Fruit fly (Drosophila melanogaster) whole organism, prepupa: Measurements from ENCODE around the gene Prosbeta2R2.

Experiments used
- Blimp-1 ChIP-seq: fragments of 200-800 bp; sonication (Bioruptor generic); optimal IDR thresholded peaks from 3 replicates; lab custom pipeline; 2017; ENCODE audit warnings: missing biosample characterization, missing genetic modification characterization, mild to moderate bottlenecking, moderate library complexity, missing genetic modification reagents
- CG10631 ChIP-seq: fragments of 200-800 bp; sonication (Bioruptor generic); optimal IDR thresholded peaks from 2 replicates; lab custom pipeline; 2016; ENCODE audit warnings: missing biosample characterization, missing genetic modification characterization
- CG10669 ChIP-seq: fragments of 200-800 bp; sonication (Bioruptor generic); optimal IDR thresholded peaks from 3 replicates; lab custom pipeline; 2018; ENCODE audit warnings: missing biosample characterization, mild to moderate bottlenecking, missing genetic modification characterization, moderate library complexity
- CG11762 ChIP-seq: fragments of 200-800 bp; sonication (Bioruptor generic); optimal IDR thresholded peaks from 3 replicates; lab custom pipeline; 2016; ENCODE audit warnings: missing biosample characterization, missing genetic modification characterization; ENCODE audit not compliant: insufficient read depth
- CG11902 ChIP-seq: fragments of 200-800 bp; sonication (Bioruptor generic); optimal IDR thresholded peaks from 3 replicates; lab custom pipeline; 2016; ENCODE audit warnings: missing biosample characterization, missing genetic modification characterization
- CG15336 ChIP-seq: fragments of 200-800 bp; sonication (Bioruptor generic); IDR thresholded peaks from 2 replicates; pipeline ENCODE4 v1.3.6; 2022; ENCODE audit warnings: missing biosample characterization, missing genetic modification characterization
- CG16779 ChIP-seq: fragments of 200-800 bp; sonication (Bioruptor generic); optimal IDR thresholded peaks from 3 replicates; lab custom pipeline; 2017; ENCODE audit warnings: missing biosample characterization, mild to moderate bottlenecking, missing genetic modification characterization
- CG31627 ChIP-seq: fragments of 200-800 bp; sonication (Bioruptor generic); optimal IDR thresholded peaks from 3 replicates; lab custom pipeline; 2016; ENCODE audit warnings: missing biosample characterization, missing genetic modification characterization
- CG32006 ChIP-seq: fragments of 200-800 bp; sonication (Bioruptor generic); optimal IDR thresholded peaks from 3 replicates; lab custom pipeline; 2017; ENCODE audit warnings: missing biosample characterization, mild to moderate bottlenecking, missing genetic modification characterization
- CG3919 ChIP-seq: fragments of 200-800 bp; sonication (Bioruptor generic); optimal IDR thresholded peaks from 3 replicates; lab custom pipeline; 2016; ENCODE audit warnings: missing biosample characterization, missing genetic modification characterization
- CG6163 ChIP-seq: fragments of 200-800 bp; sonication (Bioruptor generic); IDR thresholded peaks from 3 replicates; pipeline ENCODE4 v1.3.6; 2022; ENCODE audit warnings: missing biosample characterization, missing genetic modification characterization
- CG6792 ChIP-seq: fragments of 200-800 bp; sonication (Bioruptor generic); optimal IDR thresholded peaks from 3 replicates; lab custom pipeline; 2016; ENCODE audit warnings: missing biosample characterization, missing genetic modification characterization
- CG6808 ChIP-seq: fragments of 200-800 bp; sonication (Bioruptor generic); optimal IDR thresholded peaks from 3 replicates; lab custom pipeline; 2017; ENCODE audit warnings: missing biosample characterization, missing genetic modification characterization, mild to moderate bottlenecking, moderate library complexity, missing genetic modification reagents
- CG7368 ChIP-seq: fragments of 200-800 bp; sonication (Bioruptor generic); optimal IDR thresholded peaks from 3 replicates; lab custom pipeline; 2016; ENCODE audit warnings: missing biosample characterization, missing genetic modification characterization
- CG8119 ChIP-seq: fragments of 200-800 bp; sonication (Bioruptor generic); IDR thresholded peaks from 3 replicates; pipeline ENCODE4 v1.3.6; 2022; ENCODE audit warnings: missing biosample characterization, missing genetic modification characterization
- CG8319 ChIP-seq: fragments of 200-800 bp; sonication (Bioruptor generic); optimal IDR thresholded peaks from 3 replicates; lab custom pipeline; 2016; ENCODE audit warnings: missing biosample characterization, missing genetic modification characterization
- CG9139 ChIP-seq: fragments of 200-800 bp; sonication (Bioruptor generic); optimal IDR thresholded peaks from 3 replicates; lab custom pipeline; 2017; ENCODE audit warnings: missing biosample characterization, mild to moderate bottlenecking, missing genetic modification characterization
- Eip75B ChIP-seq: fragments of 200-800 bp; sonication (Bioruptor generic); optimal IDR thresholded peaks from 3 replicates; lab custom pipeline; 2016; ENCODE audit warnings: missing biosample characterization, missing genetic modification characterization
- Eip78C ChIP-seq: fragments of 200-800 bp; sonication (Bioruptor generic); peaks from one replicate; lab custom pipeline; 2016; ENCODE audit warnings: missing biosample characterization, missing genetic modification characterization
- Eip93F ChIP-seq: fragments of 200-800 bp; sonication (Bioruptor generic); optimal IDR thresholded peaks from 2 replicates; lab custom pipeline; 2016; ENCODE audit warnings: missing biosample characterization, mild to moderate bottlenecking, missing genetic modification characterization
- Hr38 ChIP-seq: sonication (Bioruptor generic); optimal IDR thresholded peaks from 2 replicates; lab custom pipeline; 2016; ENCODE audit warnings: missing biosample characterization, missing genetic modification characterization
- Hr4 ChIP-seq: fragments of 200-800 bp; sonication (Bioruptor generic); optimal IDR thresholded peaks from 3 replicates; lab custom pipeline; 2016; ENCODE audit warnings: missing biosample characterization, missing genetic modification characterization
- Lpt ChIP-seq: fragments of 200-800 bp; sonication (Bioruptor generic); optimal IDR thresholded peaks from 3 replicates; lab custom pipeline; 2016; ENCODE audit warnings: missing biosample characterization, missing genetic modification characterization
- Met ChIP-seq: fragments of 200-800 bp; sonication (Bioruptor generic); optimal IDR thresholded peaks from 3 replicates; lab custom pipeline; 2016; ENCODE audit warnings: missing biosample characterization, missing genetic modification characterization
- Smox ChIP-seq: fragments of 200-800 bp; sonication (Bioruptor generic); optimal IDR thresholded peaks from 3 replicates; lab custom pipeline; 2016; ENCODE audit warnings: missing biosample characterization, missing genetic modification characterization
- Sox15 ChIP-seq: fragments of 200-800 bp; sonication (Bioruptor generic); optimal IDR thresholded peaks from 3 replicates; lab custom pipeline; 2016; ENCODE audit warnings: missing biosample characterization, missing genetic modification characterization
- achi ChIP-seq: fragments of 200-800 bp; sonication (Bioruptor generic); optimal IDR thresholded peaks from 3 replicates; lab custom pipeline; 2016; ENCODE audit warnings: missing biosample characterization, missing genetic modification characterization
- acj6 ChIP-seq: fragments of 200-800 bp; sonication (Bioruptor generic); optimal IDR thresholded peaks from 3 replicates; lab custom pipeline; 2016; ENCODE audit warnings: missing biosample characterization, missing genetic modification characterization
- cyc ChIP-seq: fragments of 200-800 bp; sonication (Bioruptor generic); optimal IDR thresholded peaks from 3 replicates; lab custom pipeline; 2016; ENCODE audit warnings: missing biosample characterization, missing genetic modification characterization
- dsx ChIP-seq: fragments of 200-800 bp; optimal IDR thresholded peaks from 3 replicates; lab custom pipeline; 2019; ENCODE audit warnings: missing biosample characterization, mild to moderate bottlenecking, missing genetic modification characterization, moderate library complexity; ENCODE audit not compliant: poor library complexity, severe bottlenecking
- fd59A ChIP-seq: fragments of 200-800 bp; sonication (Bioruptor generic); optimal IDR thresholded peaks from 2 replicates; lab custom pipeline; 2017; ENCODE audit warnings: missing biosample characterization, mild to moderate bottlenecking, missing genetic modification characterization, missing genetic modification reagents
- fd85E ChIP-seq: fragments of 200-800 bp; sonication (Bioruptor generic); optimal IDR thresholded peaks from 3 replicates; lab custom pipeline; 2016; ENCODE audit warnings: missing biosample characterization, missing genetic modification characterization
- fkh ChIP-seq: fragments of 200-800 bp; sonication (Bioruptor generic); optimal IDR thresholded peaks from 3 replicates; lab custom pipeline; 2017; ENCODE audit warnings: missing biosample characterization, mild to moderate bottlenecking, missing genetic modification characterization, moderate library complexity
- lz ChIP-seq: fragments of 200-800 bp; sonication (Bioruptor generic); optimal IDR thresholded peaks from 3 replicates; lab custom pipeline; 2016; ENCODE audit warnings: missing biosample characterization, missing genetic modification characterization
- salr ChIP-seq, 2 experiments: fragments of 200-800 bp; sonication (Bioruptor generic); optimal IDR thresholded peaks; 3 replicates each; lab custom pipeline; 2016 to 2018; ENCODE audit warnings: missing biosample characterization in 2 of 2, missing genetic modification characterization in 2 of 2, mild to moderate bottlenecking in 1 of 2
- spab ChIP-seq: fragments of 200-800 bp; sonication (Bioruptor generic); optimal IDR thresholded peaks from 2 replicates; lab custom pipeline; 2017; ENCODE audit warnings: missing biosample characterization, mild to moderate bottlenecking, missing genetic modification characterization, missing genetic modification reagents
- ss ChIP-seq, 2 experiments: fragments of 200-800 bp; sonication (Bioruptor generic); optimal IDR thresholded peaks; 2 replicates in 1 of 2; 3 replicates in 1 of 2; lab custom pipeline; 2017 to 2018; ENCODE audit warnings: mild to moderate bottlenecking in 2 of 2, missing biosample characterization in 2 of 2, missing genetic modification characterization in 2 of 2, moderate library complexity in 1 of 2
- svp ChIP-seq: fragments of 200-800 bp; sonication (Bioruptor generic); peaks from one replicate; lab custom pipeline; 2016; ENCODE audit warnings: missing biosample characterization, missing genetic modification characterization
- topi ChIP-seq: fragments of 200-800 bp; sonication (Bioruptor generic); optimal IDR thresholded peaks from 3 replicates; lab custom pipeline; 2016; ENCODE audit warnings: missing biosample characterization, missing genetic modification characterization
- vri ChIP-seq: fragments of 200-800 bp; sonication (Bioruptor generic); optimal IDR thresholded peaks from 3 replicates; lab custom pipeline; 2016; ENCODE audit warnings: missing biosample characterization, mild to moderate bottlenecking, missing genetic modification characterization

The Prosbeta2R2 gene

DNA sequence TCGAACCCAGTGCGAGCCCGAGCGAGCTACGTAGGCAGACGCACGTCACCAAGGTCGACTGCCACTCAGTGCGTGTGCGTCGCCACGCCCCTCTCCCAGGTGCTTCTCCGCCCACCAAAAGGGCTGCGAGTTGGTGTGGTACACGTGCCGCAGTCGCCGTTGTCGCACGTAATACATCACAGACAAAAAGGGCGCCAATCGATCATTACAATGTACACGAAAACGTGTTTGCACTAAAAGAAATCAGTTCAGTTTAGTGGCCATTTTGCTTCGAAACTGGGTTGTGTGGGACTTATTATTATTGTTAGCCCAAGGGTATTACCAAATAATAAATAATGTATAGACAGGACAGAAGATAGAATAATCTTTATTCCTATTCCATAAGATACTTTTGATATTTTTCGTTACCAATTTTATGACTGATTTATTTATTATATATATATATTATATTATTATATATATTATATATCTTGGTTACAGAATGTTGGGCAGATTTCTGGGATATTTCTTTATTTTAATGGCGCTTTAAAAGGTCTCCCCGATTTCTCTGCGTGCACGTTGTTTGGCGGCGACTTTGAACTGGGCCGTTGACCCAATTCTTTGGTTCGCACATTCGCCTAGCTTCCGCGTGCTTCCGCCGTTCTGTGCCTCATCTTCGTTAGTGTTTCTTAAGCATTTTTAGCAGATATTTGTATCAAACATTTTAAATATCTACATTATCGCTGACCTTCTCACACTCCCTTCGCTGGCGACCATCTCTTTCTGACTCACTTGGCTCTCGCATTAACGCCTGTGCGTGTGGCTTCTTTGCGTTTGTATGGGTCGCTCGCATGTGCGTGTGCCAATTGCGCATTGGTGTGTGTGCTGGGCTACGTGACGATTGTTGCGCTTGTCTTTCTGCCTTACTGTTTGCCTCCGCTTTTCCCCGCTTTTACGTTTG lies 44.3 kb upstream of the Prosbeta2R2 start (continued):
- TF ChIP-seq Met (GFP tag; lab: Kevin White, UChicago) (no peak), CG11902 (peak; percentile 11), CG15336 (GFP tag; lab: Robert Waterston, UW) (no peak; the same call in none of the 2 replicates), spab (peak; percentile 54), CG6808 (GFP tag; lab: Kevin White, UChicago) (peak; percentile 82), acj6 (GFP tag; lab: Kevin White, UChicago) (peak; percentile 14), CG31627 (GFP tag; lab: Kevin White, UChicago) (no peak), dsx (peak; percentile 84), Eip93F (GFP tag; lab: Kevin White, UChicago) (no peak), achi (GFP tag; lab: Kevin White, UChicago) (peak; percentile 79), Hr4 (GFP tag; lab: Kevin White, UChicago) (peak; percentile 46), ss (GFP tag; optimal IDR thresholded peaks at IDR 0.05; lab: Kevin White, UChicago) (peak; percentile 63 to 65), Sox15 (peak; percentile 35), fd59A (GFP tag; lab: Kevin White, UChicago) (peak; percentile 43), CG32006 (GFP tag; lab: Kevin White, UChicago) (peak; percentile 83), salr (GFP tag; optimal IDR thresholded peaks at IDR 0.05; lab: Kevin White, UChicago) (peak in 1 of 2 experiments; percentile 13), lz (GFP tag; lab: Kevin White, UChicago) (no peak), Smox (no peak), CG9139 (GFP tag; lab: Kevin White, UChicago) (peak; percentile 46), Lpt (GFP tag; lab: Kevin White, UChicago) (no peak), topi (peak; percentile 26), CG10669 (peak; percentile 65), CG11762 (GFP tag; lab: Kevin White, UChicago) (peak; percentile 37)

DNA sequence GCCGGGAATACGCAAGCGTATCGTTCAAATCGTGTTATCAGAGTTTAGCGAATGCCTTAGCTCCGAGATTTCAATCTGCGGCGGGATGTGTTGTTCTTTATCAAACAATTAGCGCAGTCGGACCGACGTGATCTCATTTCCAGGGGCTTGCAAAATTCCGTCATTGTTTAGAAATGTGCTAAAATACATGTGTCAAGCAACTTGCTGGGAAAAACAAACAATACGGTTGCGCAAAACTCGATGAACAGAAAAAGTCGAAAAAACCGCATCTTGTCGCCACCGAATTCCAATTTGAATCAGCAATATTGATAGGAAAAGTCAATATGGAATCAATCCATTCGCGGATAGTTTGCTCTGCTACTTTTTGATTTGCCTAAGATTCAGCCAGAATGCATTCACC lies 43.3 kb upstream of the Prosbeta2R2 start, which contains the start of gene Tim17a2:
Gene Tim17a2 (minus strand): TSS at position 101 of the 400 bp plus-strand sequence.
- TF ChIP-seq Hr38 (no peak), CG16779 (no peak), CG3919 (no peak), CG8319 (GFP tag; lab: Kevin White, UChicago) (no peak), Hr4 (GFP tag; lab: Kevin White, UChicago) (no peak), CG6163 (GFP tag; lab: Robert Waterston, UW) (no peak), CG8119 (no peak), CG6792 (GFP tag; lab: Kevin White, UChicago) (no peak), Eip75B (no peak), salr (GFP tag; optimal IDR thresholded peaks at IDR 0.05; lab: Kevin White, UChicago) (no peak), fd85E (GFP tag; lab: Kevin White, UChicago) (no peak)
- TF ChIP-seq, all 60 proteins: peak for 0

DNA sequence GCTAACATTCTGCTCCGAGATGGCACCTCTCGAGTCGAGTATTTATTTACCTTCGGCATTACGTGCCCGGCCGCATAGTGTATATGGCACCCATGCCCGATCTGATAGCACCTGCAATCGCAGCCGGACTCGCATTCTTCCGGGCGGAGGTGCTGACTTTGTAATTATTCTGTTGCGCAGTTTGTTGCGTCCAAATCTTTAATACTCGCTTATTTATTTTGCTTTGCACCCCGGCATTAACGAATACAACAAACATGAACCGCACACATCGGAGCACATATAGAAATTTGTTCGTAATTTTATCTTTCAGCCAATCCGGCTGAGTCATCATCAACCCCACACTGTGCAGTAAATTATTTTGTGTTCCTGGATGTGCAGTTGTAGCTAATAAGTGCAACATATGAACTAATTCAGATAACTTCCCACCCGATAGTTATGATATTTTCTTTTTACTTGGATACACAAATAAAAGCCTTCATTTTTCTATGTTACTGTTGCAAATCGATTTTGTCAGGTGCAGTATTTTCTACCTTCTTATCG lies 42.7 kb upstream of the Prosbeta2R2 start:
- TF ChIP-seq CG7368 (GFP tag; lab: Kevin White, UChicago): no peak
- TF ChIP-seq Blimp-1 (GFP tag; lab: Kevin White, UChicago): no peak
- TF ChIP-seq cyc: no peak
- TF ChIP-seq fkh (GFP tag; lab: Kevin White, UChicago): peak; percentile 8
- TF ChIP-seq vri (GFP tag; lab: Kevin White, UChicago): peak; percentile 64
- no peak for TF ChIP-seq CG15336 (GFP tag; lab: Robert Waterston, UW)
- TF ChIP-seq lz (GFP tag; lab: Kevin White, UChicago): no peak
- TF ChIP-seq svp (GFP tag; lab: Kevin White, UChicago): peak; percentile 45
- TF ChIP-seq Eip78C (GFP tag; lab: Kevin White, UChicago): peak; percentile 30
- TF ChIP-seq CG10631 (GFP tag; lab: Kevin White, UChicago): no peak
